Worm (Caenorhabditis elegans): ENCODE results near the gene C02B8.6.

Gene C02B8.6

ce11 chrX:8136276-8136891, at the start of gene C02B8.6:
Gene C02B8.6 (minus strand): TSS chrX:8136326.
- TF ChIP-seq elt-3 (tag; optimal IDR thresholded peaks at IDR 0.05) (peak in 1 of 6 experiments; percentile 21), ces-1 (GFP tag; optimal IDR thresholded peaks at IDR 0.05) (no peak), C34B4.2 (tag; optimal IDR thresholded peaks at IDR 0.05) (no peak), aha-1 (tag; optimal IDR thresholded peaks at IDR 0.05) (no peak), nhr-19 (GFP tag; conservative IDR thresholded peaks at IDR 0.05) (no peak), dsc-1 (tag; optimal IDR thresholded peaks at IDR 0.05) (peak; percentile 13), efl-3 (GFP tag; optimal IDR thresholded peaks at IDR 0.05) (no peak), sptf-1 (tag; optimal IDR thresholded peaks at IDR 0.05) (no peak), grh-1 (GFP tag; IDR thresholded peaks at IDR 0.05) (no peak), mab-9 (GFP tag; IDR thresholded peaks at IDR 0.05) (no peak), snpc-4 (tag; optimal IDR thresholded peaks at IDR 0.05) (no peak), lin-35 (GFP tag; optimal IDR thresholded peaks at IDR 0.05) (peak; percentile 24 to 60), irx-1 (tag; optimal IDR thresholded peaks at IDR 0.05) (peak; percentile 17), unc-30 (tag; optimal IDR thresholded peaks at IDR 0.05) (no peak), isw-1 (GFP tag; IDR thresholded peaks at IDR 0.05) (no peak), hlh-17 (GFP tag; optimal IDR thresholded peaks at IDR 0.05; ENCODE audit: borderline replicate concordance) (no peak), pqm-1 (tag; optimal IDR thresholded peaks at IDR 0.05) (no peak), lin-39 (tag; optimal IDR thresholded peaks at IDR 0.05) (no peak), nhr-20 (tag; optimal IDR thresholded peaks at IDR 0.05) (peak; percentile 25), pax-3 (tag; optimal IDR thresholded peaks at IDR 0.05) (no peak), fkh-10 (GFP tag; optimal IDR thresholded peaks at IDR 0.05) (no peak), sox-4 (tag; optimal IDR thresholded peaks at IDR 0.05) (no peak), rnt-1 (tag; optimal IDR thresholded peaks at IDR 0.05) (peak; percentile 27), ceh-90 (tag; optimal IDR thresholded peaks at IDR 0.05) (no peak), hpl-2 (GFP tag; optimal IDR thresholded peaks at IDR 0.05) (no peak), blmp-1 (tag; optimal IDR thresholded peaks at IDR 0.05) (peak; percentile 63), unc-86 (tag; optimal IDR thresholded peaks at IDR 0.05) (no peak), vab-15 (tag; optimal IDR thresholded peaks at IDR 0.05) (no peak), swsn-7 (tag; optimal IDR thresholded peaks at IDR 0.05) (peak; percentile 40), aly-2 (tag; optimal IDR thresholded peaks at IDR 0.05) (no peak), C04F5.9 (tag; optimal IDR thresholded peaks at IDR 0.05) (no peak), Y116A8C.19 (tag; optimal IDR thresholded peaks at IDR 0.05; ENCODE audit: borderline replicate concordance) (no peak), unc-62 (GFP tag; optimal IDR thresholded peaks at IDR 0.05) (no peak), mdl-1 (tag; optimal IDR thresholded peaks at IDR 0.05) (peak in 1 of 2 experiments; percentile 23), ama-1 (optimal IDR thresholded peaks at IDR 0.05) (no peak), sup-37 (GFP tag; optimal IDR thresholded peaks at IDR 0.05) (no peak), ets-5 (GFP tag; IDR thresholded peaks at IDR 0.05) (no peak), xbp-1 (tag; optimal IDR thresholded peaks at IDR 0.05) (peak; percentile 27), ceh-88 (GFP tag; IDR thresholded peaks at IDR 0.05) (no peak), lsy-2 (tag; optimal IDR thresholded peaks at IDR 0.05) (peak; percentile 9 to 65), nhr-77 (tag; optimal IDR thresholded peaks at IDR 0.05) (no peak), F16B12.6 (tag; optimal IDR thresholded peaks at IDR 0.05) (peak; percentile 81), nhr-47 (tag; optimal IDR thresholded peaks at IDR 0.05) (peak; percentile 39), mef-2 (tag; optimal IDR thresholded peaks at IDR 0.05) (no peak), snu-23 (GFP tag; optimal IDR thresholded peaks at IDR 0.05) (peak; percentile 60), unc-130 (tag; optimal IDR thresholded peaks at IDR 0.05) (no peak), elt-2 (tag; optimal IDR thresholded peaks at IDR 0.05) (peak; percentile 13), mep-1 (tag; optimal IDR thresholded peaks at IDR 0.05) (peak; percentile 79), fos-1 (tag; optimal IDR thresholded peaks at IDR 0.05) (no peak), nhr-84 (tag; optimal IDR thresholded peaks at IDR 0.05) (no peak), lin-15B (tag; optimal IDR thresholded peaks at IDR 0.05) (no peak), zip-4 (GFP tag; optimal IDR thresholded peaks at IDR 0.05) (no peak), nhr-90 (tag; optimal IDR thresholded peaks at IDR 0.05; ENCODE audit: poor library complexity) (no peak), ceh-8 (GFP tag; optimal IDR thresholded peaks at IDR 0.05) (no peak)
